Worm (Caenorhabditis elegans) whole organism, L3 larva: ENCODE measurements around the gene ZK1320.2.

Experiments used
- R02D3.7 ChIP-seq: fragments of 150-350 bp; optimal IDR thresholded peaks from 2 replicates; lab custom pipeline; 2014; ENCODE audit warnings: missing biosample characterization, missing genetic modification characterization
- fos-1 ChIP-seq: fragments of 150-350 bp; optimal IDR thresholded peaks from 2 replicates; lab custom pipeline; 2014; ENCODE audit warnings: missing biosample characterization, missing genetic modification characterization
- mdl-1 ChIP-seq: fragments of 150-350 bp; optimal IDR thresholded peaks from 2 replicates; lab custom pipeline; 2014; ENCODE audit warnings: missing biosample characterization, missing genetic modification characterization
- nhr-237 ChIP-seq: fragments of 150-350 bp; optimal IDR thresholded peaks from 2 replicates; lab custom pipeline; 2014; ENCODE audit warnings: missing biosample characterization, missing genetic modification characterization
- nhr-76 ChIP-seq: fragments of 150-350 bp; sonication (generic microtip); optimal IDR thresholded peaks from 5 replicates; lab custom pipeline; 2014; ENCODE audit warnings: missing biosample characterization, missing genetic modification characterization
- ztf-4 ChIP-seq: fragments of 150-350 bp; optimal IDR thresholded peaks from 2 replicates; lab custom pipeline; 2014; ENCODE audit warnings: missing biosample characterization, missing genetic modification characterization

ce11 chrII:9621121-9621520, 37.7 kb downstream of the ZK1320.2 start:
- no peak for TF ChIP-seq nhr-237 (tag; lab: Kevin White, UChicago)
- TF ChIP-seq nhr-76 (tag; lab: Kevin White, UChicago), result no peak
- TF ChIP-seq R02D3.7 (tag; lab: Kevin White, UChicago), result no peak
- no peak for TF ChIP-seq ztf-4
- TF ChIP-seq fos-1 (tag; lab: Kevin White, UChicago), result no peak
- TF ChIP-seq mdl-1 (tag; lab: Kevin White, UChicago), result no peak
